Worm (Caenorhabditis elegans) whole organism, L4/young adult: ENCODE results near the gene C29A12.22.

ENCODE experiments used
- W03F9.2 ChIP-seq: fragments of 150-350 bp; optimal IDR thresholded peaks from 2 replicates; lab custom pipeline; 2014; ENCODE audit warnings: missing biosample characterization, missing genetic modification characterization
- dao-5 ChIP-seq: sonication (generic microtip); optimal IDR thresholded peaks from 2 replicates; lab custom pipeline; 2016; ENCODE audit warnings: missing genotype, missing genetic modification characterization, moderate library complexity, missing compliant biosample characterization
- him-1 ChIP-seq: sonication (generic microtip); optimal IDR thresholded peaks from 2 replicates; lab custom pipeline; 2016; ENCODE audit warnings: missing genotype, missing genetic modification reagents, missing genetic modification characterization, missing compliant biosample characterization

C29A12.22 gene

DNA sequence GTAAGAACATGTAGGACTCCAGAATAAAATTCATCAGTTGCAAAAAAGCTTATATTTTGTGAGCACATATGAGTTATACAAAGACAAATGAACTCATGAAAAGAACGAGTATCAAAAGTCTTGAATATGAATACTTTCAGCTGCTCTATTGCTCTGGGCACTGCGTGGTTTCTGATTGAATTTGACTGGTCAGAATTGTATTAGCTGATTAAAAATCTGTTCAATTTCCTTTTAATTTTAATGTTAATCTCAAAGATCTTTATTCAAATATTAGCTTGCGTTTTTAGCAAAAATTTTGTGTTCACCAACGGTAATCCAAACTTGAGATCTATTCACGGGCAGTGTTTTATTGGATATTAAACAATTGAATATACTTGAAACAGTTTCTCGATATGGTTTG, 13.8 kb upstream of the C29A12.22 start, which contains the start of gene srh-184:
TSS of gene srh-184 (minus strand) at position 101 of the 400 bp plus-strand sequence.
- TF ChIP-seq dao-5 (tag; lab: Kevin White, UChicago), result no peak
- no peak for TF ChIP-seq W03F9.2 (tag; lab: Kevin White, UChicago)
- no peak for TF ChIP-seq him-1 (tag; lab: Kevin White, UChicago)

DNA sequence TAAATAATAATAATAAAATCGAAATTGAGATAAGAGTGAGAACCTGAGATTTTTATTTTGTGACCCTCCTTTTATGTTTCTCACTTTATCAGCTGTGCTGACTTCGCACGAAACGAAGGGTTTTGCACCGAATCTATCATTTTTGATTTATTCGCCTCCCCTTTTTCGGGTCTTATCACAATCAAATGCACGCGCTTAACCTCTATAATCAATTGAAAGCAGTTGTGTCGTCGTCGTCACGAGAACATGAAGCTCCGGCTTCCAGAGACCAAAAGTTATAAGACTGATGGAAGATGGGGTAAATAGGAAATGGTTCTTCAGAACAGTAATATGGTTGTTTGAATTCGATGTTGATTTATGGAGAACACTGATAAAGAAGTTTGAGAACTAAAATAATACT, 10.7 kb upstream of the C29A12.22 start, which contains the start of gene D1054.18:
TSS of gene D1054.18 (minus strand) at position 45 of the 400 bp plus-strand sequence.
- no peak for TF ChIP-seq him-1 (tag; lab: Kevin White, UChicago)
- TF ChIP-seq W03F9.2 (tag; lab: Kevin White, UChicago), result no peak
- no peak for TF ChIP-seq dao-5 (tag; lab: Kevin White, UChicago)

DNA sequence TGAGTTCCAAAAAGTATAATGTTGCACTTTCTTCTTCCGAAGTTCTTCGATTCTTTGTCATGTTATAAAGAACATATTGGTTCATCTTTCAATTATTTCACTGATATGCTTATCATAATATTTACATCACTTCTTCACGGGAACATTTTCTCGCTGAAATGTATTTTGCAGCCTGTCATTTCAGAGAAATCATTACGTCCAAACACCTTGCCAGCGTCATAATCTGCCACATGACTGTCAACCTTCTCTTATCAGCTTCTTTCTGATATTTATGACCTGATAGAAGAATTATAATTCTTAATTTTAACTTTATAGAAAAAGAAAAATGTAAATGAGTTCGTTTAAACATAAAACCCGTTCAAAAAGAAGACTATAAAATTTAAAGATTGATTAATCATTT, 9.8 kb upstream of the C29A12.22 start:
- TF ChIP-seq W03F9.2 (tag; lab: Kevin White, UChicago) (peak; percentile 1), dao-5 (tag; lab: Kevin White, UChicago) (no peak)

DNA sequence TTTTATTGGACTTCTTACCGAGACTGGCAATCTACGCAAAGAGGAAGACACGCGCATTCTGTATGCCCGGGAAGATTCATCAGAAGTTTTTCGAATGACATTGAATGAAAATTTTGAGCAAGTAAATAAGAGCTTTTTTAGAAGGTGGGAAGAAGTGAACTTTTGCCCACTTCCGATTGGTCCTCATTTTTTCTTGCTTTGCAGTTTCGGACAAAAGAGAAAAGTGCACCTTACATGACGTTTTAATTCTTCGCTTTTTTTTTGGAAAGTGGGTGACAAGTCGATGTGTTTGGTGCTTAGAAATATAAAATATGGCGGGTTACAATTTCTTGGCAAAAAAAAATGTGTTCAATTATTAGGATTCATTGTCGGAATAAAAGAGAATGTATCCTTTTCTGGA, 7.5 kb upstream of the C29A12.22 start, which contains the start of gene secs-1:
TSS of gene secs-1 (minus strand) at position 101 of the 400 bp plus-strand sequence.
- TF ChIP-seq dao-5 (tag; lab: Kevin White, UChicago) (no peak), W03F9.2 (tag; lab: Kevin White, UChicago) (no peak), him-1 (tag; lab: Kevin White, UChicago) (no peak)

DNA sequence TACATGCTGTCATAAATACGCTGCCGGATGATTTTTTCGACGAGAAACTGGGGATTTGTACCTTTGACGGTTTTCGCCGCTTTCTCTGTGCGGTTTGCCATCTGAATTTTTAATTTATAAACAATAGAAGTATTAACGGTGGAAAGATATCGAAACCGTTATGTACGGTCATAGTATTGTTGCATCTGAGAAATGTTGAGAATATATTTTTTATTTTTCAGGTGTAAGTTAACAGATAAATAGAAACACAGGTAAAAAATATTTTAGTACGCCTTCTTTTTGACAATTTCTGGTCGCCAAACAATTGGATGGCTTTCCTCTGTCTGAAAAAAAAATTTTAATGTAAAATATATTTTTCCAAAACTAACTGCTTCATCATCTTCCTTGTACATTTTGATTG, 5.9 kb upstream of the C29A12.22 start, which contains the start of gene prp-38:
TSS of gene prp-38 (minus strand) at position 101 of the 400 bp plus-strand sequence.
- no peak for TF ChIP-seq him-1 (tag; lab: Kevin White, UChicago)
- TF ChIP-seq dao-5 (tag; lab: Kevin White, UChicago), result no peak

DNA sequence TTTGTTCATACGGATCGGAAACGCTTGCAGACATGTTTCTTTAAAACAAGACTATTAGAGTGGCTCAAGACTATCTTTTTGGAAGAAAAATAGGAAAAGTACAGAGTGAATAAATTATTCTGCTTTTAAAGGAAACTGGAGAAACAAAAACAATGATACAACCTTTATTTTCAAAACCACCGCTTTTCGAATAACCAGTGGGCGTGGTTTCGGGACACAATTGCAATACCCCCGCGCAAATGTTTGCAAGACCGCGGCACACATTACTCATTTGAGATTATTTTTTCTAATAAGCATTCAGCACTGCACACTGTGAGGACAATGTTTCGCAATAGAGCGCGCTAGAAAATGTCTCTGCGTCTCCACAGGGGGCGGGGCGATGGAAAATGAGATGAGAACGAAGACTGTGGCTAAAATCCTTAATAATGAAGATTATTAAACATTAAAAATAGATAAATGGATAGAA, 4.0 kb upstream of the C29A12.22 start, which contains the start of gene plrg-1:
TSS of gene plrg-1 (minus strand) at position 51 of the 466 bp plus-strand sequence.
- TF ChIP-seq him-1 (tag; lab: Kevin White, UChicago), result peak; percentile 33
- peak; percentile 29 for TF ChIP-seq dao-5 (tag; lab: Kevin White, UChicago)
- peak; percentile 92 for TF ChIP-seq W03F9.2 (tag; lab: Kevin White, UChicago)

DNA sequence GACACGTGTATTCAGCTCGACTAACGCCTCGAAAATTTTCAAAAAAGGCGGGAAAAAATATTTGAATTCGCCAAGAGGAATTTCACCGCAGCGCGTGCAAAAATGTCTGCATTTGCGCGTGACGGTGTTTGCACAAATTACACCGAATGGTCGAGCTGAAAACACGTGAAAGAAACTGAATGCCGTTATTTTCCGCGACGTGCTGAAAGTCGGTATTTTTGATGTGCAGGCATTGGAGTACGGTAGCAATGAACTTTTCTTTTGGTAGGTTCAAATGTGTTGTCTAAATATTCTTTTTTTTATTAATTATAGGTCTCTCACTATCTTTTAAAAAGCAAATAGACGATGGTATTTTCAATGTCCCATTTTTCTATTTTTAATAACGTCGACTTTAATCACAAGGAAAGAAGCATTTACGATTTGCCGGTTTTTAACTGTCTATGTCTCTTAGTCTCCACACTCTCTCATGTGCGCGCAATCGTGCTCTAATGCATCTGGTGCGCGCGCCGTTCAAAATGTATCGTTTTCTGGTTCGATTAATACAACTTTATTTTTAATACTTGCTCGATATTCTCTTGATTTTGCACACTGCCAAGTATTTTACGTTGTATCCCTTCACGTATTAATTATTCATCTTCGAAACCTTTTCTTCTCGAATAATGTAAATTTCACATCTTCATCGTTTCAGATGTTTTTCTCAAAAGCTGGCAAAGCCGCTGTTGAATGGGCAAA, 1.7 kb downstream of the C29A12.22 start, which contains the start of the genes C29A12.1 and lig-1:
TSS of gene C29A12.1 (minus strand) at position 63 of the 732 bp plus-strand sequence.
TSS of gene lig-1 (plus strand) at position 682 of the 732 bp plus-strand sequence.
- TF ChIP-seq him-1 (tag; lab: Kevin White, UChicago) (no peak), W03F9.2 (tag; lab: Kevin White, UChicago) (peak; percentile 21), dao-5 (tag; lab: Kevin White, UChicago) (no peak)

DNA sequence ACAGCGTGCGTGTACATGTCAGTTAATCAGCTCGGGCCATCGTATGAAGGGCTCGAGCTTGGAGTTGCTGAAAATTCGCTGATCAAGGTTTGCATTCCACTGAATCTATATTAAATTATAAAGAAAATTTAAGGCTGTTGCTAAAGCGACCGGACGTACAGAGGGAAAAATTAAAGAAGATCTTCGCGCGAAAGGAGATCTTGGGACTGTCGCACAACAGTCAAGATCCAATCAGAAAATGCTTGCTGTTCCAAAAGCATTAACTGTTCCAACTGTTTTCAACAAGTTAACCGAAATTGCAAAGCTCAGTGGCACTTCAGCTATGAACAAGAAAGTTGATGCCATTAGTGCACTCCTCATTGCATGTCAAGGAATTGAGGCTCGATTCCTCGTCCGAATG, 2.5 kb downstream of the C29A12.22 start:
- TF ChIP-seq him-1 (tag; lab: Kevin White, UChicago) (no peak), W03F9.2 (tag; lab: Kevin White, UChicago) (no peak), dao-5 (tag; lab: Kevin White, UChicago) (no peak)

DNA sequence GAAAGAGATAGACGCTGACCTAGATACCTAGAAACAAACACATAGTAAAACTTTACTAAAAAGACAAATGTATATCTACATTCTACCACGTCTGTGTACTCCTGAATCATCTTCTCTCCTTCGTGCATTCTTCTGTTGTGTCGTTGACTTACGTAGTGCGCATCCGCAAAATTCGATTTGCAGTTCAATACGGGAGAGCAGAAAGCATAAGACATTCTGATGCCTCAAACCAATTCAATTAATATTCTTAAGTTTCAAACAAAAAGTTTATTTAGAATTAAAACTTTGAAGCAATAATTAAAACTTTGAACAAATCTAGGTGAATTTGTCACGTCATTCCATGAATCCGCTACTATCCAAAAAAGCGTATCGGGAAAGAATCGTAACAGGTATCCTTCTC, 5.0 kb downstream of the C29A12.22 start:
- no peak for TF ChIP-seq him-1 (tag; lab: Kevin White, UChicago)
- TF ChIP-seq W03F9.2 (tag; lab: Kevin White, UChicago), result no peak
- no peak for TF ChIP-seq dao-5 (tag; lab: Kevin White, UChicago)

DNA sequence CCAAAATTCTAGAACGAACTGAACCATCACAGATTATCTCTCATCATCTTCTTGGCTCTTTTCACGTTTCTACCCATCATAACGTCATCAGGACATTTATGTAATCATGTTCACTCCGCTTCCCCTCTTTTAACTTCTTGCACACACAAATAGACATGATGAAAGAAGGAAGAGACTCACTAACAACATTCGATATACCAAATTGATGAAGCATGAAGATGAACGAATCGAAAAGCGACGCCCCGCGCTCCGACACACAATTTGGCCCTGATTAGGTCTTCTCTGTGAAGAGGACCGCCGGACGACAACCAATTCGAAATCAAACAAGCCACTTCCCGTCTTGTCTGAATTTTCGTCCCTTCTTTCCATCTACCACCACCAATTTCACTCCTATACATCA, 6.6 kb downstream of the C29A12.22 start:
- no peak for TF ChIP-seq W03F9.2 (tag; lab: Kevin White, UChicago)

DNA sequence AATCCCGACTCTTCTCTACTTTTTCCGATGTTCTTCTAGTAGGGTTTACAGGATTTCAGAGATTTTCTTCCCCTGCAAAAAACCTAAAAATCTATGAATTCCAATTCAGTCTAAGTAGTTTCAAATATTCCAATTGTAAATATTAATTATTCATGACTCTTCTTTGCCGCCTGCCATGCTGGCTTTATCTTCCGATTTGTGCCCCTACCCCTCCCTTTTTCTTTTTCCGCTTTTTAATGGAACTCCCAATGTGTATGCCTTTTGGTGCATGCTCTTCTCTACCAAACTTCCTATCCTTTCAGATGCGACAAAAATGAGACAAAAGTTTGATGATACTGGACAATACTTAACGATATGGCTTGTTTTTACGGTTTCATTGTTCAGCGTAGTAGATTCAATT, 12.8 kb downstream of the C29A12.22 start, which contains the start of gene nrx-1:
TSS of gene nrx-1 (plus strand) at position 301 of the 400 bp plus-strand sequence.
- no peak for TF ChIP-seq him-1 (tag; lab: Kevin White, UChicago)
- TF ChIP-seq W03F9.2 (tag; lab: Kevin White, UChicago), result no peak
- TF ChIP-seq dao-5 (tag; lab: Kevin White, UChicago), result no peak

DNA sequence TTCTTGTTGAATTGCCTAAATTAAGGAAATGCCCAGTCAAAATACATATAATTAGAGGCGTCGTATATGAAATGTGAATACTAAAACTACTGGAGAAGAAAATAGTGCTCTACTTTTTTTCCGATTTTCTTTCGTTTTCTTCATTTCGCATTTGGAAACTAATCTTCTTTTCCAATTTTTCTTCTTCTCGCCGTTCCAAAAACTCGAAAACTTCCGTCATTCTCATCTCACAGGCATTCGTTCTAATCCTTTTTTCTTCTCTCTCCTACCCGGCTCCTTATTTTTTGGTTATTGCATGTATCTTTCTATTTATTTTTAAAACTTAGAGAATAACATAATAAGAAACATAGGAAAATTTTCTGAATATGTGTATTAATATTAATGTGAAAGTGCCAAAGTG, 21.0 kb downstream of the C29A12.22 start:
- TF ChIP-seq him-1 (tag; lab: Kevin White, UChicago) (no peak), dao-5 (tag; lab: Kevin White, UChicago) (no peak), W03F9.2 (tag; lab: Kevin White, UChicago) (no peak)

DNA sequence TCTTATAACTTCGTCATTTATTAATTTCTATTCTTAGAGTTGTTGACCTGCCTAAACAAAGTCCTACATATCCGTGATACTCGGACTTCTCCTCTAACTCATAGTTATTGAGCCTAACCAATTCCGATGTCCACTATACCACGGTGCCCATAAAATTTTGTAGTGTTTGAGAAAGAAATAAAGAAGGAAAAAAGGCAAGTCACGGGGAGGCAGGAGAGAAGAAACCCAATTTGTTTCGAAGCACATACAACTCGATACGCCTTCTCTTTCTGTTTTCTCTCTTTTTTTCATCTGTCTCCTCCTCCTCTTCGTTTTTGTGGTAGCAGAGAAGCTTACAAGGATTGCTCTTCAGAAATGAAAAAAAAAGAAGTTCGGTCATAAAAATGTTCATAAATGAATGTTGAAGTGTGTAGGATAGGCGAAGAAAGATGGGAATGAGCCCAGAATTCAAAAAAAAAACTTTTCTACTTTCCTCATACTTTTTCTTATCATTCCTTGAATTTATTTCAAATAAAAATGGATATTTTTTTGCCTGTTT, 22.9 kb downstream of the C29A12.22 start:
- TF ChIP-seq him-1 (tag; lab: Kevin White, UChicago) (no peak), dao-5 (tag; lab: Kevin White, UChicago) (no peak), W03F9.2 (tag; lab: Kevin White, UChicago) (no peak)
